Fruit fly (Drosophila melanogaster) whole organism, embryonic: ENCODE data around the gene CG7298.
A peak's percentile ranks its signal among the peaks of the same experiment; 100 is the strongest.

Experiments
- ATbp ChIP-seq: fragments of 200-800 bp; sonication (Bioruptor generic); optimal IDR thresholded peaks from 2 replicates; lab custom pipeline; 2017; ENCODE audit warnings: missing biosample characterization, mild to moderate bottlenecking, missing genetic modification characterization, missing genetic modification reagents
- Adf1 ChIP-seq: fragments of 200-800 bp; sonication (Bioruptor generic); IDR thresholded peaks from 2 replicates; pipeline ENCODE4 v1.3.6; 2022; ENCODE audit warnings: missing biosample characterization, missing genetic modification characterization
- Aef1 ChIP-seq: fragments of 200-800 bp; sonication (Bioruptor generic); IDR thresholded peaks from 3 replicates; pipeline ENCODE4 v1.3.6; 2022; ENCODE audit warnings: missing biosample characterization, missing genetic modification characterization
- Bgb ChIP-seq: fragments of 200-800 bp; sonication (Bioruptor generic); IDR thresholded peaks from 2 replicates; pipeline ENCODE4 v1.3.6; 2022; ENCODE audit warnings: missing biosample characterization, missing genetic modification characterization; ENCODE audit not compliant: partially characterized antibody
- CG10267 ChIP-seq: fragments of 200-800 bp; sonication (Bioruptor generic); optimal IDR thresholded peaks from 2 replicates; lab custom pipeline; 2018; ENCODE audit warnings: missing biosample characterization, mild to moderate bottlenecking, missing genetic modification characterization, moderate library complexity
- CG10543 ChIP-seq: fragments of 200-800 bp; sonication (Bioruptor generic); optimal IDR thresholded peaks from 3 replicates; lab custom pipeline; 2017; ENCODE audit warnings: missing biosample characterization, mild to moderate bottlenecking, missing genetic modification characterization, moderate library complexity
- CG11093 ChIP-seq: fragments of 200-800 bp; sonication (Bioruptor generic); IDR thresholded peaks from 3 replicates; pipeline ENCODE4 v1.3.6; 2022; ENCODE audit warnings: missing biosample characterization, missing genetic modification characterization
- CG11247 ChIP-seq: fragments of 200-800 bp; sonication (Bioruptor generic); IDR thresholded peaks from 2 replicates; pipeline ENCODE4 v1.3.6; 2022; ENCODE audit warnings: missing biosample characterization, missing genetic modification characterization
- CG14050 ChIP-seq: fragments of 200-800 bp; sonication (Bioruptor generic); IDR thresholded peaks from 3 replicates; pipeline ENCODE4 v1.3.6; 2022; ENCODE audit warnings: missing biosample characterization, missing genetic modification characterization
- CG17361 ChIP-seq: fragments of 200-800 bp; sonication (Bioruptor generic); IDR thresholded peaks from 3 replicates; pipeline ENCODE4 v1.3.6; 2022; ENCODE audit warnings: missing biosample characterization, missing genetic modification characterization
- CG18764 ChIP-seq: fragments of 200-800 bp; sonication (Bioruptor generic); optimal IDR thresholded peaks from 3 replicates; lab custom pipeline; 2016; ENCODE audit warnings: missing biosample characterization, missing genetic modification characterization
- CG2129 ChIP-seq: fragments of 200-800 bp; sonication (Bioruptor generic); IDR thresholded peaks from 2 replicates; pipeline ENCODE4 v1.3.6; 2022; ENCODE audit warnings: missing biosample characterization, missing genetic modification characterization; ENCODE audit not compliant: partially characterized antibody
- CG3281 ChIP-seq: fragments of 200-800 bp; sonication (Bioruptor generic); optimal IDR thresholded peaks from 3 replicates; lab custom pipeline; 2017; ENCODE audit warnings: missing biosample characterization, mild to moderate bottlenecking, missing genetic modification characterization
- CG3847 ChIP-seq: fragments of 200-800 bp; sonication (Bioruptor generic); IDR thresholded peaks from 2 replicates; pipeline ENCODE4 v1.3.6; 2022; ENCODE audit warnings: missing biosample characterization, missing genetic modification characterization
- CG4328 ChIP-seq: fragments of 200-800 bp; sonication (Bioruptor generic); optimal IDR thresholded peaks from 3 replicates; lab custom pipeline; 2017; ENCODE audit warnings: missing biosample characterization, missing genetic modification reagents, missing genetic modification characterization
- CG43689 ChIP-seq: fragments of 200-800 bp; sonication (Bioruptor generic); IDR thresholded peaks from 2 replicates; pipeline ENCODE4 v1.3.6; 2022; ENCODE audit warnings: missing biosample characterization, missing genetic modification characterization
- CG4404 ChIP-seq: fragments of 200-800 bp; sonication (Bioruptor generic); IDR thresholded peaks from 2 replicates; pipeline ENCODE4 v1.3.6; 2022; ENCODE audit warnings: missing biosample characterization, missing genetic modification characterization
- CG7745 ChIP-seq: fragments of 200-800 bp; sonication (Bioruptor generic); optimal IDR thresholded peaks from 2 replicates; lab custom pipeline; 2018; ENCODE audit warnings: missing biosample characterization, mild to moderate bottlenecking, missing genetic modification characterization, moderate library complexity
- CG7963 ChIP-seq: fragments of 200-800 bp; sonication (Bioruptor generic); IDR thresholded peaks from 3 replicates; pipeline ENCODE4 v1.3.6; 2022; ENCODE audit warnings: missing biosample characterization, missing genetic modification characterization; ENCODE audit not compliant: partially characterized antibody
- CG8290 ChIP-seq, 3 experiments: fragments of 200-800 bp; sonication (Bioruptor generic); optimal IDR thresholded peaks; 2 replicates each; lab custom pipeline; 2016 to 2019; ENCODE audit warnings: missing biosample characterization in 3 of 3, missing genetic modification characterization in 3 of 3, mild to moderate bottlenecking in 2 of 3, moderate library complexity in 1 of 3
- CG8924 ChIP-seq: fragments of 200-800 bp; optimal IDR thresholded peaks from 3 replicates; lab custom pipeline; 2019; ENCODE audit warnings: missing biosample characterization, mild to moderate bottlenecking, missing genetic modification characterization, moderate library complexity
- CG8944 ChIP-seq: fragments of 200-800 bp; sonication (Bioruptor generic); optimal IDR thresholded peaks from 3 replicates; lab custom pipeline; 2016; ENCODE audit warnings: missing biosample characterization, missing genetic modification characterization
- CG9609 ChIP-seq: fragments of 200-800 bp; sonication (Bioruptor generic); optimal IDR thresholded peaks from 3 replicates; lab custom pipeline; 2016; ENCODE audit warnings: missing biosample characterization, missing genetic modification characterization
- Camta ChIP-seq: fragments of 200-800 bp; sonication (Bioruptor generic); optimal IDR thresholded peaks from 2 replicates; lab custom pipeline; 2016; ENCODE audit warnings: missing biosample characterization, missing genetic modification characterization
- CoRest ChIP-seq: fragments of 200-800 bp; sonication (Bioruptor generic); optimal IDR thresholded peaks from 3 replicates; lab custom pipeline; 2018; ENCODE audit warnings: missing biosample characterization, mild to moderate bottlenecking, missing genetic modification characterization, moderate library complexity
- Dek ChIP-seq: fragments of 200-800 bp; sonication (Bioruptor generic); optimal IDR thresholded peaks from 3 replicates; lab custom pipeline; 2019; ENCODE audit warnings: missing biosample characterization, mild to moderate bottlenecking, missing genetic modification characterization, moderate library complexity
- HLH4C ChIP-seq: fragments of 200-800 bp; sonication (Bioruptor generic); IDR thresholded peaks from 3 replicates; pipeline ENCODE4 v1.3.6; 2022; ENCODE audit warnings: missing biosample characterization, missing genetic modification characterization; ENCODE audit not compliant: partially characterized antibody
- Hey ChIP-seq: fragments of 200-800 bp; sonication (Bioruptor generic); optimal IDR thresholded peaks from 3 replicates; lab custom pipeline; 2018; ENCODE audit warnings: missing biosample characterization, mild to moderate bottlenecking, missing genetic modification characterization
- MBD-R2 ChIP-seq: fragments of 200-800 bp; sonication (Bioruptor generic); IDR thresholded peaks from 2 replicates; pipeline ENCODE4 v1.3.6; 2022; ENCODE audit warnings: missing biosample characterization, missing genetic modification characterization
- Med ChIP-seq: fragments of 200-800 bp; sonication (Bioruptor generic); peaks from one replicate; lab custom pipeline; 2016; ENCODE audit warnings: missing biosample characterization, missing genetic modification characterization, mild to moderate bottlenecking, inconsistent platforms, moderate library complexity
- Nf-YB ChIP-seq: fragments of 200-800 bp; sonication (Bioruptor generic); optimal IDR thresholded peaks from 3 replicates; lab custom pipeline; 2019; ENCODE audit warnings: missing biosample characterization, mild to moderate bottlenecking, missing genetic modification characterization, moderate library complexity
- Scr ChIP-seq: fragments of 200-800 bp; sonication (Bioruptor generic); IDR thresholded peaks from 2 replicates; pipeline ENCODE4 v1.3.6; 2022; ENCODE audit warnings: missing biosample characterization, missing genetic modification characterization; ENCODE audit not compliant: partially characterized antibody
- Sin3A ChIP-seq: fragments of >200 bp; optimal IDR thresholded peaks from 2 replicates; lab custom pipeline; 2018
- crc ChIP-seq: fragments of 200-800 bp; sonication (Bioruptor generic); optimal IDR thresholded peaks from 2 replicates; lab custom pipeline; 2016; ENCODE audit warnings: missing biosample characterization, missing genetic modification characterization
- cwo ChIP-seq: fragments of 200-800 bp; sonication (Bioruptor generic); optimal IDR thresholded peaks from 3 replicates; lab custom pipeline; 2017; ENCODE audit warnings: missing biosample characterization, missing genetic modification characterization, mild to moderate bottlenecking, moderate library complexity, missing genetic modification reagents
- dmrt11E ChIP-seq: fragments of 200-800 bp; sonication (Bioruptor generic); optimal IDR thresholded peaks from 3 replicates; lab custom pipeline; 2018; ENCODE audit warnings: missing biosample characterization, mild to moderate bottlenecking, missing genetic modification characterization, moderate library complexity
- grau ChIP-seq: fragments of 200-800 bp; optimal IDR thresholded peaks from 3 replicates; lab custom pipeline; 2019; ENCODE audit warnings: missing biosample characterization, mild to moderate bottlenecking, missing genetic modification characterization, moderate library complexity
- her ChIP-seq: fragments of 200-800 bp; sonication (Bioruptor generic); optimal IDR thresholded peaks from 2 replicates; lab custom pipeline; 2016; ENCODE audit warnings: missing biosample characterization, missing genetic modification characterization
- hkb ChIP-seq, 2 experiments: fragments of 200-800 bp in 1 of 2; fragments of >200 bp in 1 of 2; sonication (Bioruptor generic) in 1 of 2; IDR thresholded peaks in 1 of 2; optimal IDR thresholded peaks in 1 of 2; 2 replicates each; pipeline versions ENCODE4 v1.3.6 to Lab custom; 2017 to 2022; ENCODE audit warnings: missing biosample characterization in 1 of 2, missing genetic modification characterization in 1 of 2
- hth ChIP-seq: fragments of >200 bp; optimal IDR thresholded peaks from 2 replicates; lab custom pipeline; 2017; ENCODE audit warnings: inconsistent platforms
- kah ChIP-seq: fragments of 200-800 bp; sonication (Bioruptor generic); optimal IDR thresholded peaks from 2 replicates; lab custom pipeline; 2018; ENCODE audit warnings: missing biosample characterization, mild to moderate bottlenecking, missing genetic modification characterization
- lilli ChIP-seq: fragments of 200-800 bp; sonication (Bioruptor generic); optimal IDR thresholded peaks from 3 replicates; lab custom pipeline; 2016; ENCODE audit warnings: missing biosample characterization, missing genetic modification characterization
- mirr ChIP-seq: fragments of 200-800 bp; sonication (Bioruptor generic); optimal IDR thresholded peaks from 3 replicates; lab custom pipeline; 2018; ENCODE audit warnings: missing biosample characterization, mild to moderate bottlenecking, missing genetic modification characterization
- nerfin-1 ChIP-seq: fragments of 200-800 bp; sonication (Bioruptor generic); optimal IDR thresholded peaks from 3 replicates; lab custom pipeline; 2019; ENCODE audit warnings: missing biosample characterization, mild to moderate bottlenecking, missing genetic modification characterization, moderate library complexity
- otp ChIP-seq: fragments of 200-800 bp; sonication (Bioruptor generic); IDR thresholded peaks from 3 replicates; pipeline ENCODE4, ENCODE4 v1.3.6; 2022; ENCODE audit warnings: missing biosample characterization, missing genetic modification characterization
- row ChIP-seq: fragments of 200-800 bp; sonication (Bioruptor generic); IDR thresholded peaks from 3 replicates; pipeline ENCODE4 v1.3.6; 2022; ENCODE audit warnings: missing biosample characterization, missing genetic modification characterization
- salm ChIP-seq: fragments of 200-800 bp; sonication (Bioruptor generic); optimal IDR thresholded peaks from 2 replicates; lab custom pipeline; 2018; ENCODE audit warnings: missing biosample characterization, mild to moderate bottlenecking, missing genetic modification characterization
- tio ChIP-seq: fragments of 200-800 bp; sonication (Bioruptor generic); optimal IDR thresholded peaks from 2 replicates; lab custom pipeline; 2017; ENCODE audit warnings: missing biosample characterization, missing genetic modification characterization, inconsistent platforms
- twi ChIP-seq: fragments of 200-800 bp; optimal IDR thresholded peaks from 2 replicates; lab custom pipeline; 2019; ENCODE audit warnings: missing biosample characterization, mild to moderate bottlenecking, missing genetic modification characterization, moderate library complexity

The CG7298 gene

DNA sequence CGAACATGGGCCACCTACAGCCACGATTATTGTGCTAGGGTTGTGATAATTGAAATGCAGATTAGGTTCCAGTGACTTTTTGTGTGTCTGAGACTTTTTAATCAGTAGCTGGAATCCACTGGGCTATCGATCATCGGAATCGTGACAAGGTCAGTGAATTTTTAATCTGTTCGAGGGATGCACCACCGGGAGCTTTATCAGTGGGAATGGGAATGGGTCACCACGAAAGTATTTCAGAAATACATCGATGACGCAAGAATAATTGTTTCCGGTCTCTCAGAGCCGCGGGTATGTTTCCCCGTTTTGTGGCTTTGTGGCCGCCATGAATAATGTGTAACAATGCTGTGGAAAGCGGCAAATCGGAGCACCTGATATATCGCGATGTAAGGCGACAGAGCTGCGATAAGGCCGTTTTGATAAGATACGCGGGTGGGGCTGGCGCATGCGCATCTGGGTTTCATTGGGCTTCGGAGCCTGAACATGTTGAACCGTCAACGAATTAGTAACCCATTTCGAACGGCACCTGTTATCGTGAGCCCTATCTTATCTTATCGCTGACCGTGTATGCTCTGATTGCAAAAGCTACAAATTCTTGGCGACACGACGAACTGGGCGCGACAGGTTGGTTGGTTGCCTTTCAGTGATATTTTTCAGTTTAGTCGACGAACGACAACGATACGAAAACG lies 15.5 kb downstream of the CG7298 start, which contains the start of gene Ssk (continued):
- no peak for TF ChIP-seq CG3281 (GFP tag; lab: Kevin White, UChicago)
- TF ChIP-seq CG17361 (GFP tag; lab: Robert Waterston, UW), result no peak
- no peak for TF ChIP-seq kah (GFP tag; lab: Kevin White, UChicago)
- TF ChIP-seq HLH4C (GFP tag; lab: Robert Waterston, UW), result 0 out of 3 replicates have a peak, but pooled peaks have one; percentile 13
- TF ChIP-seq Sin3A (lab: Kevin White, UChicago), result no peak
- TF ChIP-seq Nf-YB, result no peak
- TF ChIP-seq Med (GFP tag; lab: Kevin White, UChicago), result peak; percentile 30
- no peak for TF ChIP-seq crc (GFP tag; lab: Kevin White, UChicago)
- no peak for TF ChIP-seq dmrt11E (tag; lab: Kevin White, UChicago)
- TF ChIP-seq hkb (optimal IDR thresholded peaks at IDR 0.05; lab: Kevin White, UChicago), result no peak
- 0 out of 2 replicates have a peak, but pooled peaks have one; percentile 27 for TF ChIP-seq hkb (GFP tag; IDR thresholded peaks at IDR 0.05; lab: Robert Waterston, UW)
- TF ChIP-seq twi (tag; lab: Kevin White, UChicago), result no peak
- TF ChIP-seq otp (GFP tag; lab: Robert Waterston, UW), result no peak
- no peak for TF ChIP-seq CG11093
- no peak for TF ChIP-seq her (GFP tag; lab: Kevin White, UChicago)
- TF ChIP-seq Camta (GFP tag; lab: Kevin White, UChicago), result no peak
- TF ChIP-seq grau, result no peak
- no peak for TF ChIP-seq CG14050
- no peak for TF ChIP-seq CG8944 (GFP tag; lab: Kevin White, UChicago)
- no peak for TF ChIP-seq nerfin-1 (tag; lab: Kevin White, UChicago)
- TF ChIP-seq Adf1 (GFP tag; lab: Robert Waterston, UW), result peak; percentile 56; the same call in 1 of the 2 replicates
- TF ChIP-seq hth (lab: Kevin White, UChicago), result no peak
- TF ChIP-seq CG10267 (tag; lab: Kevin White, UChicago), result no peak
- no peak for TF ChIP-seq CoRest (tag; lab: Kevin White, UChicago)
- TF ChIP-seq mirr (GFP tag; lab: Kevin White, UChicago), result peak; percentile 82
- TF ChIP-seq Bgb (GFP tag; lab: Robert Waterston, UW), result peak; percentile 37; the same call in 1 of the 2 replicates
- no peak for TF ChIP-seq Scr
- no peak for TF ChIP-seq Aef1
- TF ChIP-seq CG7745 (tag; lab: Kevin White, UChicago), result no peak
- no peak for TF ChIP-seq CG9609 (GFP tag; lab: Kevin White, UChicago)
- 0 out of 2 replicates have a peak, but pooled peaks have one; percentile 9 for TF ChIP-seq MBD-R2 (GFP tag; lab: Robert Waterston, UW)
- no peak for TF ChIP-seq CG43689 (GFP tag; lab: Robert Waterston, UW)
- TF ChIP-seq CG4328 (GFP tag; lab: Kevin White, UChicago), result no peak
- no peak for TF ChIP-seq Dek (tag; lab: Kevin White, UChicago)
- peak; percentile 90 for TF ChIP-seq CG10543
- no peak for TF ChIP-seq CG7963 (GFP tag; lab: Robert Waterston, UW)
- no peak for TF ChIP-seq CG18764 (GFP tag; lab: Kevin White, UChicago)
- peak; percentile 11 for TF ChIP-seq cwo (GFP tag; lab: Kevin White, UChicago)
- TF ChIP-seq CG2129 (GFP tag; lab: Robert Waterston, UW), result no peak
- TF ChIP-seq CG3847 (GFP tag; lab: Robert Waterston, UW), result no peak
- no peak for TF ChIP-seq tio (GFP tag; lab: Kevin White, UChicago)
- peak; percentile 20 for TF ChIP-seq salm (tag; lab: Kevin White, UChicago)
- no peak for TF ChIP-seq CG8290 (GFP tag; optimal IDR thresholded peaks at IDR 0.05; lab: Kevin White, UChicago)
- TF ChIP-seq CG8290 (tag; optimal IDR thresholded peaks at IDR 0.05; lab: Kevin White, UChicago), result no peak
- TF ChIP-seq CG8924, result no peak
- TF ChIP-seq ATbp (GFP tag; lab: Kevin White, UChicago), result no peak
- TF ChIP-seq lilli, result no peak
- TF ChIP-seq row (GFP tag; lab: Robert Waterston, UW), result no peak
- TF ChIP-seq CG4404 (GFP tag; lab: Robert Waterston, UW), result no peak
- TF ChIP-seq CG11247 (GFP tag; lab: Robert Waterston, UW), result no peak
- TF ChIP-seq Hey (tag; lab: Kevin White, UChicago), result no peak
